Worm (Caenorhabditis elegans) whole organism, late embryonic: ENCODE results near the gene F29A7.4.

Experiments used
- K09A11.1 ChIP-seq: sonication (generic microtip); optimal IDR thresholded peaks from 2 replicates; lab custom pipeline; 2017; ENCODE audit warnings: antibody characterized with exemption, mild to moderate bottlenecking, missing genetic modification characterization, missing compliant biosample characterization; ENCODE audit not compliant: insufficient read depth
- T23F11.4 ChIP-seq: fragments of 200-800 bp; sonication (Bioruptor generic); optimal IDR thresholded peaks from 2 replicates; lab custom pipeline; 2018; ENCODE audit warnings: mild to moderate bottlenecking, missing genetic modification characterization, missing compliant biosample characterization
- ceh-2 ChIP-seq: sonication (generic microtip); optimal IDR thresholded peaks from 2 replicates; lab custom pipeline; 2016; ENCODE audit warnings: missing genotype, missing genetic modification characterization, missing compliant biosample characterization
- ceh-30 ChIP-seq: fragments of 150-350 bp; optimal IDR thresholded peaks from 2 replicates; lab custom pipeline; 2014; ENCODE audit warnings: missing biosample characterization, missing genetic modification characterization
- ceh-48 ChIP-seq: sonication (generic microtip); optimal IDR thresholded peaks from 2 replicates; lab custom pipeline; 2016; ENCODE audit warnings: missing genetic modification characterization, inconsistent platforms, missing compliant biosample characterization
- che-1 ChIP-seq: sonication (generic microtip); optimal IDR thresholded peaks from 2 replicates; lab custom pipeline; 2016; ENCODE audit warnings: mild to moderate bottlenecking, missing genetic modification characterization, missing compliant biosample characterization
- elt-2 ChIP-seq: sonication (generic microtip); optimal IDR thresholded peaks from 2 replicates; lab custom pipeline; 2016; ENCODE audit warnings: missing genetic modification reagents, missing genetic modification characterization, missing compliant biosample characterization
- ets-4 ChIP-seq: sonication (generic microtip); optimal IDR thresholded peaks from 2 replicates; lab custom pipeline; 2016; ENCODE audit warnings: missing genetic modification characterization, missing compliant biosample characterization
- lim-6 ChIP-seq: sonication (generic microtip); optimal IDR thresholded peaks from 2 replicates; lab custom pipeline; 2016; ENCODE audit warnings: missing genetic modification characterization, missing compliant biosample characterization
- nhr-11 ChIP-seq: fragments of 150-350 bp; optimal IDR thresholded peaks from 2 replicates; lab custom pipeline; 2014; ENCODE audit warnings: missing biosample characterization, missing genetic modification characterization
- pat-9 ChIP-seq: fragments of 200-800 bp; sonication (Bioruptor generic); optimal IDR thresholded peaks from 2 replicates; lab custom pipeline; 2018; ENCODE audit warnings: mild to moderate bottlenecking, missing genetic modification characterization, moderate library complexity, missing compliant biosample characterization
- pqm-1 ChIP-seq: sonication (generic microtip); optimal IDR thresholded peaks from 2 replicates; lab custom pipeline; 2016; ENCODE audit warnings: missing genetic modification characterization, missing compliant biosample characterization
- ref-2 ChIP-seq: sonication (generic microtip); optimal IDR thresholded peaks from 2 replicates; lab custom pipeline; 2016; ENCODE audit warnings: missing genetic modification characterization, missing compliant biosample characterization
- unc-42 ChIP-seq: sonication (generic microtip); optimal IDR thresholded peaks from 2 replicates; lab custom pipeline; 2016; ENCODE audit warnings: missing genotype, missing genetic modification characterization, missing compliant biosample characterization

- no peak for TF ChIP-seq T23F11.4
- TF ChIP-seq che-1 (tag; lab: Kevin White, UChicago): no peak
- TF ChIP-seq ceh-2 (tag; lab: Kevin White, UChicago): no peak
- TF ChIP-seq unc-42 (tag; lab: Kevin White, UChicago): no peak
- TF ChIP-seq elt-2 (tag; lab: Kevin White, UChicago): no peak
- TF ChIP-seq nhr-11 (tag; lab: Kevin White, UChicago): no peak
- TF ChIP-seq ceh-48 (tag; lab: Kevin White, UChicago): no peak
- no peak for TF ChIP-seq pqm-1 (tag; lab: Kevin White, UChicago)
- no peak for TF ChIP-seq ceh-30 (tag; lab: Kevin White, UChicago)
- no peak for TF ChIP-seq pat-9 (tag; lab: Kevin White, UChicago)
- no peak for TF ChIP-seq ets-4 (tag; lab: Kevin White, UChicago)
- TF ChIP-seq ref-2 (tag; lab: Kevin White, UChicago): no peak
- TF ChIP-seq K09A11.1 (tag; lab: Kevin White, UChicago): no peak
- no peak for TF ChIP-seq lim-6 (tag; lab: Kevin White, UChicago)
Observed at ce11 chrII:2754595-2754994, 4.8 kb downstream of the F29A7.4 start.
